Worm (Caenorhabditis elegans): Measurements from ENCODE around the gene bath-5.

DNA sequence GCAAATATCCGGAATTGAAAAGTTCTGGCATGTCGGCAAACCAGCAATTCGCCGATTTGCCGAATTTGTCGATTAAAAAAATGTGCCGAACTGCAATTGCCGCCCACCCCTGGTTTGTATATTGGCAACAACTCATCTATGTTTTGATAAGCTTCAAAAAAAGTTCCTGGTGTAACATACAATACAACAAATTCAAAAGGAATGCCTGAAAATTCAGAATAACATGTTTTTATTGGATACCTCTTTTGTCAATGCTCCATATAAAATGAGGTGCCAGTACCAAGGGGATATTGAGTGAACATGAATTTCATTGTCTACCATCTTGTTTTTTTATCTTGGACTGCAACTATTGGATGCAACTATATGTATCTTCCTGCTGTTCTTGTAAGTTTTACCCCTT, 49.5 kb upstream of the bath-5 start, which contains the start of gene T16A1.4:
- TF ChIP-seq madf-10 (tag; optimal IDR thresholded peaks at IDR 0.05) (no peak), T07F8.4 (tag; optimal IDR thresholded peaks at IDR 0.05) (no peak), ama-1 (optimal IDR thresholded peaks at IDR 0.05) (no peak), ama-1 (GFP tag; optimal IDR thresholded peaks at IDR 0.05) (no peak)
